Worm (Caenorhabditis elegans): ENCODE measurements around the gene ocam-1.
A peak's percentile ranks its signal among the peaks of the same experiment; 100 is the strongest.

Gene ocam-1

ce11 chrV:14167629-14168028 is at the start of gene ocam-1:
Gene ocam-1, minus strand, starts transcription at chrV:14167729.
- TF ChIP-seq lin-13 (GFP tag; optimal IDR thresholded peaks at IDR 0.05) (no peak), pax-3 (tag; optimal IDR thresholded peaks at IDR 0.05) (no peak), irx-1 (tag; optimal IDR thresholded peaks at IDR 0.05) (no peak), vab-15 (tag; optimal IDR thresholded peaks at IDR 0.05) (no peak), ets-5 (GFP tag; IDR thresholded peaks at IDR 0.05) (no peak), unc-86 (tag; optimal IDR thresholded peaks at IDR 0.05) (no peak), unc-30 (tag; optimal IDR thresholded peaks at IDR 0.05) (no peak), nhr-85 (tag) (no peak), blmp-1 (tag; optimal IDR thresholded peaks at IDR 0.05) (no peak), nhr-77 (tag; optimal IDR thresholded peaks at IDR 0.05) (no peak), grh-1 (GFP tag; IDR thresholded peaks at IDR 0.05) (no peak), isw-1 (GFP tag; IDR thresholded peaks at IDR 0.05) (no peak), mef-2 (tag; optimal IDR thresholded peaks at IDR 0.05) (no peak), tlp-1 (tag; optimal IDR thresholded peaks at IDR 0.05) (no peak), lin-35 (GFP tag; optimal IDR thresholded peaks at IDR 0.05) (no peak), skn-1 (tag; optimal IDR thresholded peaks at IDR 0.05) (no peak)

- no peak for TF ChIP-seq xbp-1 (tag; optimal IDR thresholded peaks at IDR 0.05)
- TF ChIP-seq vab-15 (tag; optimal IDR thresholded peaks at IDR 0.05), result no peak
- TF ChIP-seq ces-1 (GFP tag; optimal IDR thresholded peaks at IDR 0.05), result no peak
- no peak for TF ChIP-seq Y116A8C.19 (tag; optimal IDR thresholded peaks at IDR 0.05; ENCODE audit: borderline replicate concordance)
- no peak for TF ChIP-seq elt-3 (tag; optimal IDR thresholded peaks at IDR 0.05)
- no peak for TF ChIP-seq lin-15B (tag; optimal IDR thresholded peaks at IDR 0.05)
- no peak for TF ChIP-seq nhr-85 (tag)
- no peak for TF ChIP-seq isw-1 (GFP tag; IDR thresholded peaks at IDR 0.05)
- TF ChIP-seq unc-98 (GFP tag; IDR thresholded peaks at IDR 0.05), result no peak
- TF ChIP-seq snpc-4 (tag; optimal IDR thresholded peaks at IDR 0.05), result no peak
- no peak for TF ChIP-seq skn-1 (tag; optimal IDR thresholded peaks at IDR 0.05)
- no peak for TF ChIP-seq nhr-90 (tag; optimal IDR thresholded peaks at IDR 0.05; ENCODE audit: poor library complexity)
Observed at ce11 chrV:14215106-14215505, 47.6 kb upstream of the ocam-1 start, which contains the start of gene T16A9.5. Gene T16A9.5, minus strand, starts transcription at chrV:14215206.

ce11 chrV:14212813-14213212 is 45.3 kb upstream of the ocam-1 start:
- TF ChIP-seq dpl-1 (GFP tag; optimal IDR thresholded peaks at IDR 0.05) (no peak), lsy-2 (tag; optimal IDR thresholded peaks at IDR 0.05) (peak in 1 of 2 experiments; percentile 13), nhr-20 (tag; optimal IDR thresholded peaks at IDR 0.05) (peak; percentile 57), tlp-1 (tag; optimal IDR thresholded peaks at IDR 0.05) (no peak), unc-130 (tag; optimal IDR thresholded peaks at IDR 0.05) (no peak), snu-23 (GFP tag; optimal IDR thresholded peaks at IDR 0.05) (peak; percentile 29), snpc-4 (tag; optimal IDR thresholded peaks at IDR 0.05) (no peak), nhr-19 (GFP tag; conservative IDR thresholded peaks at IDR 0.05) (0 out of 2 replicates have a peak, but pooled peaks have one; percentile 20), mef-2 (tag; optimal IDR thresholded peaks at IDR 0.05) (no peak), nhr-90 (tag; optimal IDR thresholded peaks at IDR 0.05; ENCODE audit: poor library complexity) (peak; percentile 22), unc-62 (GFP tag; optimal IDR thresholded peaks at IDR 0.05) (no peak), mep-1 (tag; optimal IDR thresholded peaks at IDR 0.05) (no peak), ceh-8 (GFP tag; optimal IDR thresholded peaks at IDR 0.05) (no peak), rnt-1 (tag; optimal IDR thresholded peaks at IDR 0.05) (no peak), nhr-84 (tag; optimal IDR thresholded peaks at IDR 0.05) (no peak), nhr-12 (tag; optimal IDR thresholded peaks at IDR 0.05) (no peak), alr-1 (tag; optimal IDR thresholded peaks at IDR 0.05; ENCODE audit: borderline replicate concordance) (no peak), efl-1 (optimal IDR thresholded peaks at IDR 0.05) (no peak), efl-1 (GFP tag; optimal IDR thresholded peaks at IDR 0.05 in 1 of 2) (peak in 1 of 2 experiments; percentile 84), ztf-11 (tag; optimal IDR thresholded peaks at IDR 0.05) (no peak), nhr-77 (tag; optimal IDR thresholded peaks at IDR 0.05) (no peak), elt-2 (tag; optimal IDR thresholded peaks at IDR 0.05) (peak; percentile 78), mdl-1 (tag; optimal IDR thresholded peaks at IDR 0.05) (peak in 1 of 2 experiments; percentile 54), xbp-1 (tag; optimal IDR thresholded peaks at IDR 0.05) (no peak), sup-37 (GFP tag; optimal IDR thresholded peaks at IDR 0.05) (no peak), hlh-17 (GFP tag; optimal IDR thresholded peaks at IDR 0.05; ENCODE audit: borderline replicate concordance) (no peak), grh-1 (GFP tag; IDR thresholded peaks at IDR 0.05) (no peak), fkh-10 (GFP tag; optimal IDR thresholded peaks at IDR 0.05) (no peak), lin-14 (GFP tag; optimal IDR thresholded peaks at IDR 0.05) (peak; percentile 68), unc-98 (GFP tag; IDR thresholded peaks at IDR 0.05) (no peak), ama-1 (optimal IDR thresholded peaks at IDR 0.05) (no peak), blmp-1 (tag; optimal IDR thresholded peaks at IDR 0.05) (peak; percentile 90), nhr-85 (tag) (peak; percentile 70), elt-3 (tag; optimal IDR thresholded peaks at IDR 0.05) (peak in 2 of 6 experiments; percentile 29 to 94), fkh-8 (tag; optimal IDR thresholded peaks at IDR 0.05) (no peak)
